Worm (Caenorhabditis elegans) whole organism, L4/young adult: ENCODE data around the gene ced-13.
"Not testable (repeated sequence)": the region's sequence is repeated elsewhere in the genome, so short reads cannot be mapped to it uniquely, and the experiment has no call there.

Experiments
- W03F9.2 ChIP-seq: fragments of 150-350 bp; optimal IDR thresholded peaks from 2 replicates; lab custom pipeline; 2014; ENCODE audit warnings: missing biosample characterization, missing genetic modification characterization
- dao-5 ChIP-seq: sonication (generic microtip); optimal IDR thresholded peaks from 2 replicates; lab custom pipeline; 2016; ENCODE audit warnings: missing genotype, missing genetic modification characterization, moderate library complexity, missing compliant biosample characterization
- him-1 ChIP-seq: sonication (generic microtip); optimal IDR thresholded peaks from 2 replicates; lab custom pipeline; 2016; ENCODE audit warnings: missing genotype, missing genetic modification reagents, missing genetic modification characterization, missing compliant biosample characterization

The ced-13 gene

ce11 chrX:8299554-8299953 lies at the start of gene ced-13:
Gene ced-13 (minus strand): TSS chrX:8299654.
- no peak for TF ChIP-seq him-1 (tag; lab: Kevin White, UChicago)
- no peak for TF ChIP-seq dao-5
- TF ChIP-seq W03F9.2 (tag; lab: Kevin White, UChicago) = no peak

- TF ChIP-seq W03F9.2 (tag; lab: Kevin White, UChicago) (no peak), dao-5 (no peak), him-1 (tag; lab: Kevin White, UChicago) (no peak)
These were observed 46.8 kb upstream of the ced-13 start, which contains the start of gene drd-5 for ce11 chrX:8346248-8346647. Gene drd-5 (minus strand): TSS chrX:8346348.

ce11 chrX:8341675-8342074 lies 42.2 kb upstream of the ced-13 start, which contains the start of gene F55E10.1:
Gene F55E10.1 (plus strand): TSS chrX:8341975.
- no peak for TF ChIP-seq W03F9.2 (tag; lab: Kevin White, UChicago)
- TF ChIP-seq dao-5 = no peak
- no peak for TF ChIP-seq him-1 (tag; lab: Kevin White, UChicago)

- TF ChIP-seq W03F9.2 (tag; lab: Kevin White, UChicago) (no peak), him-1 (tag; lab: Kevin White, UChicago) (no peak), dao-5 (no peak)
These were observed 40.9 kb upstream of the ced-13 start, which contains the start of gene F55E10.2 for ce11 chrX:8340393-8340792. Gene F55E10.2 (plus strand): TSS chrX:8340693.

- TF ChIP-seq him-1 (tag; lab: Kevin White, UChicago) (no peak), dao-5 (no peak), W03F9.2 (tag; lab: Kevin White, UChicago) (no peak)
These were observed 28.3 kb upstream of the ced-13 start, which contains the start of gene F55E10.4 for ce11 chrX:8327800-8328199. Gene F55E10.4 (minus strand): TSS chrX:8327900.

- TF ChIP-seq dao-5 (no peak), him-1 (tag; lab: Kevin White, UChicago) (no peak), W03F9.2 (tag; lab: Kevin White, UChicago) (no peak)
These were observed 26.9 kb upstream of the ced-13 start, which contains the start of gene R09F10.8 for ce11 chrX:8326394-8326793. Gene R09F10.8 (minus strand): TSS chrX:8326451.

ce11 chrX:8323371-8323770 lies 23.9 kb upstream of the ced-13 start, which contains the start of gene R09F10.1:
Gene R09F10.1 (plus strand): TSS chrX:8323592.
- TF ChIP-seq dao-5 = no peak
- TF ChIP-seq him-1 (tag; lab: Kevin White, UChicago) = no peak
- no peak for TF ChIP-seq W03F9.2 (tag; lab: Kevin White, UChicago)

ce11 chrX:8321811-8322210 lies 22.4 kb upstream of the ced-13 start, which contains the start of gene abu-9:
Gene abu-9 (plus strand): TSS chrX:8322111.
- not testable (repeated sequence) for TF ChIP-seq W03F9.2 (tag; lab: Kevin White, UChicago); dao-5; him-1 (tag; lab: Kevin White, UChicago)

- no peak for TF ChIP-seq W03F9.2 (tag; lab: Kevin White, UChicago)
These were observed 21.4 kb upstream of the ced-13 start, which contains the start of gene pqn-57 for ce11 chrX:8320889-8321288. Gene pqn-57 (minus strand): TSS chrX:8320989.

- TF ChIP-seq dao-5 (no peak), W03F9.2 (tag; lab: Kevin White, UChicago) (no peak), him-1 (tag; lab: Kevin White, UChicago) (no peak)
These were observed 19.5 kb upstream of the ced-13 start, which contains the start of gene srh-11 for ce11 chrX:8318950-8319349. Gene srh-11 (minus strand): TSS chrX:8319050.

- TF ChIP-seq W03F9.2 (tag; lab: Kevin White, UChicago) (no peak), dao-5 (no peak), him-1 (tag; lab: Kevin White, UChicago) (no peak)
These were observed 12.1 kb upstream of the ced-13 start for ce11 chrX:8311590-8311989.

ce11 chrX:8310747-8311146 lies 11.3 kb upstream of the ced-13 start:
- TF ChIP-seq dao-5 (no peak), him-1 (tag; lab: Kevin White, UChicago) (no peak), W03F9.2 (tag; lab: Kevin White, UChicago) (no peak)

- TF ChIP-seq dao-5 (no peak), W03F9.2 (tag; lab: Kevin White, UChicago) (no peak)
These were observed 9.0 kb upstream of the ced-13 start for ce11 chrX:8308491-8308890.

ce11 chrX:8307600-8307999 lies 8.1 kb upstream of the ced-13 start, which contains the start of gene R09F10.5:
Gene R09F10.5 (minus strand): TSS chrX:8307700.
- TF ChIP-seq him-1 (tag; lab: Kevin White, UChicago) (no peak), dao-5 (no peak), W03F9.2 (tag; lab: Kevin White, UChicago) (no peak)

ce11 chrX:8302803-8303202 lies 3.3 kb upstream of the ced-13 start:
- TF ChIP-seq dao-5 (no peak), him-1 (tag; lab: Kevin White, UChicago) (no peak), W03F9.2 (tag; lab: Kevin White, UChicago) (no peak)
